Worm (Caenorhabditis elegans): ENCODE data around the gene F09F9.2.

DNA sequence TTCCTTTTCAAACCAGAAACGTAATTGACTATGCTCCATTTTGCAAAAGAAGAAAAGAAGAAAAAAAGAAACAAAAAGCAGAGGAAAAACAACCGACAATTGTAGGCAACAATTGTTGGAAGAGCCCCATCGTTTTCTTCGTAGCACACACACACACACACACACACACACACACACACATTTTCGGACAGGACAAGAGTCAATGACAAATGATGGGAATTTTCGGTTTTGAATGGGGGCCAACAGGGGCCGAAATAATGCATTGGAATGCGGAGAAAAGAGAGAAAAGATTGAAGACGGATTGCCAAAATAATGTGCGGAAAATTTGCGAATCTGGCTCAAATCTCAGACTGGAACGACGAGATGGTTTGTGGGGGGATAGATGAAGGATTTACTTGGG is 43.5 kb upstream of the F09F9.2 start:
- TF ChIP-seq lin-38 (GFP tag; IDR thresholded peaks at IDR 0.05) (no peak), fos-1 (tag; optimal IDR thresholded peaks at IDR 0.05) (no peak), nhr-237 (tag; optimal IDR thresholded peaks at IDR 0.05) (no peak)

Data from whole organism, L4 larva.